Fruit fly (Drosophila melanogaster): ENCODE measurements around the gene NetA.
A peak's percentile ranks its signal among the peaks of the same experiment; 100 is the strongest.

NetA gene

dm6 chrX:14689108-14689507, 35.4 kb upstream of the NetA start (continued):
- TF ChIP-seq abd-A (tag; optimal IDR thresholded peaks at IDR 0.05), result no peak
- TF ChIP-seq Dip3 (GFP tag; optimal IDR thresholded peaks at IDR 0.05), result no peak
- TF ChIP-seq CHES-1-like (GFP tag; optimal IDR thresholded peaks at IDR 0.05), result no peak
- TF ChIP-seq Lpt (GFP tag; optimal IDR thresholded peaks at IDR 0.05), result no peak
- TF ChIP-seq CG7987 (GFP tag; optimal IDR thresholded peaks at IDR 0.05), result no peak
- no peak for TF ChIP-seq Myb (GFP tag; optimal IDR thresholded peaks at IDR 0.05)
- peak; percentile 77; the same call in 2 of the 3 replicates for TF ChIP-seq B-H1 (GFP tag; IDR thresholded peaks at IDR 0.05)
- TF ChIP-seq CG3281 (GFP tag; optimal IDR thresholded peaks at IDR 0.05), result peak; percentile 30
- peak; percentile 84 for TF ChIP-seq CG12219 (GFP tag; optimal IDR thresholded peaks at IDR 0.05)
- TF ChIP-seq Hsf (GFP tag; optimal IDR thresholded peaks at IDR 0.05), result peak; percentile 63
- TF ChIP-seq Tbp (GFP tag; optimal IDR thresholded peaks at IDR 0.05), result no peak
- TF ChIP-seq CG3726 (GFP tag; IDR thresholded peaks at IDR 0.05), result 0 out of 3 replicates have a peak, but pooled peaks have one; percentile 61
- TF ChIP-seq CG16813 (GFP tag; IDR thresholded peaks at IDR 0.05; ENCODE audit: partially characterized antibody), result no peak
- TF ChIP-seq mld (GFP tag; IDR thresholded peaks at IDR 0.05; ENCODE audit: partially characterized antibody), result no peak
- no peak for TF ChIP-seq fd102C (GFP tag; optimal IDR thresholded peaks at IDR 0.05)
- TF ChIP-seq dpn (GFP tag; optimal IDR thresholded peaks at IDR 0.05), result peak; percentile 55 to 67
- peak; percentile 73 for TF ChIP-seq esg (GFP tag; conservative IDR thresholded peaks at IDR 0.05)
- no peak for TF ChIP-seq Scr (GFP tag; IDR thresholded peaks at IDR 0.05; ENCODE audit: partially characterized antibody)
- TF ChIP-seq CG15011 (GFP tag; optimal IDR thresholded peaks at IDR 0.05), result peak; percentile 11
- peak; percentile 85 for TF ChIP-seq CG14441 (GFP tag; IDR thresholded peaks at IDR 0.05)
- TF ChIP-seq slbo (GFP tag; IDR thresholded peaks at IDR 0.05), result peak; percentile 52; the same call in 1 of the 2 replicates
- no peak for TF ChIP-seq CG16779 (GFP tag; IDR thresholded peaks at IDR 0.05)
- peak; percentile 52 for TF ChIP-seq btn (GFP tag; optimal IDR thresholded peaks at IDR 0.05)
- TF ChIP-seq pho (GFP tag; optimal IDR thresholded peaks at IDR 0.05), result no peak
- TF ChIP-seq CG8388 (GFP tag; optimal IDR thresholded peaks at IDR 0.05), result peak; percentile 63
- peak; percentile 83 for TF ChIP-seq CG15269 (tag; optimal IDR thresholded peaks at IDR 0.05)
- peak; percentile 80 for TF ChIP-seq row (GFP tag; IDR thresholded peaks at IDR 0.05)
- TF ChIP-seq usp (GFP tag; optimal IDR thresholded peaks at IDR 0.05), result no peak
- TF ChIP-seq tin (GFP tag; optimal IDR thresholded peaks at IDR 0.05), result peak; percentile 74
- no peak for TF ChIP-seq Taf1 (GFP tag; IDR thresholded peaks at IDR 0.05)
- 0 out of 2 replicates have a peak, but pooled peaks have one; percentile 54 for TF ChIP-seq Nf-YA (GFP tag; IDR thresholded peaks at IDR 0.05)
- TF ChIP-seq CG2120 (GFP tag; optimal IDR thresholded peaks at IDR 0.05), result peak; percentile 15
- TF ChIP-seq inv (GFP tag; IDR thresholded peaks at IDR 0.05; ENCODE audit: partially characterized antibody), result no peak
- peak; percentile 56; the same call in 1 of the 2 replicates for TF ChIP-seq peb (GFP tag; IDR thresholded peaks at IDR 0.05)
- 0 out of 3 replicates have a peak, but pooled peaks have one; percentile 14 for TF ChIP-seq z (GFP tag; IDR thresholded peaks at IDR 0.05)
- no peak for TF ChIP-seq psq (GFP tag; optimal IDR thresholded peaks at IDR 0.05)
- TF ChIP-seq Hand (GFP tag; optimal IDR thresholded peaks at IDR 0.05), result no peak
- TF ChIP-seq Antp (GFP tag; optimal IDR thresholded peaks at IDR 0.05), result peak; percentile 66
- no peak for TF ChIP-seq ERR (GFP tag; optimal IDR thresholded peaks at IDR 0.05)
- TF ChIP-seq CG32532 (GFP tag; IDR thresholded peaks at IDR 0.05), result peak; percentile 59; the same call in 1 of the 2 replicates
- no peak for TF ChIP-seq Jarid2 (GFP tag; optimal IDR thresholded peaks at IDR 0.05)
- no peak for TF ChIP-seq vnd (GFP tag; IDR thresholded peaks at IDR 0.05; ENCODE audit: partially characterized antibody)
- peak; percentile 28 for TF ChIP-seq CG15696 (tag; optimal IDR thresholded peaks at IDR 0.05)
- peak; percentile 53 for TF ChIP-seq nau (GFP tag; optimal IDR thresholded peaks at IDR 0.05)
- TF ChIP-seq kni (GFP tag; optimal IDR thresholded peaks at IDR 0.05), result no peak
- peak; percentile 45 for TF ChIP-seq sqz (GFP tag; optimal IDR thresholded peaks at IDR 0.05)
- TF ChIP-seq gsb-n (tag; optimal IDR thresholded peaks at IDR 0.05), result peak; percentile 41
- no peak for TF ChIP-seq chinmo (GFP tag; IDR thresholded peaks at IDR 0.05; ENCODE audit: partially characterized antibody)
- peak; percentile 90 for TF ChIP-seq CG1603 (tag; optimal IDR thresholded peaks at IDR 0.05)
- TF ChIP-seq repo (GFP tag; optimal IDR thresholded peaks at IDR 0.05), result peak; percentile 54
- peak; percentile 75; the same call in 2 of the 3 replicates for TF ChIP-seq gce (GFP tag; IDR thresholded peaks at IDR 0.05)
